In the genomic region with DNA sequence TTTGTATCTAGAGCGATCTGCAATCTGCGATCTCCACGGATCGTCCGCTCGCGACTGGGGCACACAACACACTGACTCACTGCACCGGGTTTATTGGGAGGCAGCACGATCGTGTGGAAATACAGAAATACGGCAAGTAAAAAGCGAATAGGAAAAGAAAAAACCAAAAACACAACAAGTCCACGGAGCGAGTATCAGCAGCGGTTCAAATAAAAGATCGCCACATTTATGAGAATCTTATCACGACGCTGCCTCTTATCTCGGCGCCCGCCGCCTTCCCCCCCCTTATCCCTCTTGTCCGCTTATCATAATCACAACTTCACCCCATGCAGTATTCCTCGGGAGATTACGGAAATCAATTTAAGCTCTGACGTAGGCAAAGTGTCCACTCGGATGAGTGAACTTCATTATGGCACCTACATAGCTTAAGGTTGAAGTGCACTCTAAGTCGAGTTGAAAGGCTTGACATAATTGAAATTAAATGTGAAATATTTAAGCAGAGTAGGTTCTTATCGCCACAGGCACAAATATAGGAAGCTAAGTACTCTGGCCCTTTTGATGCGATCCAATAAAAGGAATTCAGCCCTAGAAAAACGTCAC, we compare ENCODE assay signal across 5 fruit fly cellular contexts.
TF ChIP-seq lines count a peak whose summit lies in the region.

A gene (minus strand): TSS at position 51 of the 600 bp plus-strand sequence.

- no peak for TF ChIP-seq CTCF in whole organism, embryonic (GFP tag; optimal IDR thresholded peaks at IDR 0.05; lab: Kevin White, UChicago)

TF ChIP-seq in whole organism, adult, 20 proteins besides CTCF, POLR2A, EP300 and RAD21:
- TF ChIP-seq CG33017 (tag; optimal IDR thresholded peaks at IDR 0.05; lab: Kevin White, UChicago), result peak; percentile 23
- peak; percentile 78 for TF ChIP-seq kay (GFP tag; lab: Kevin White, UChicago; ENCODE audit: borderline replicate concordance)
- TF ChIP-seq Hr96 (GFP tag; optimal IDR thresholded peaks at IDR 0.05; lab: Kevin White, UChicago), result no peak
- no peak for TF ChIP-seq CG5204 (GFP tag; optimal IDR thresholded peaks at IDR 0.05; lab: Kevin White, UChicago)
- TF ChIP-seq CG11617 (GFP tag; optimal IDR thresholded peaks at IDR 0.05; lab: Kevin White, UChicago), result no peak
- TF ChIP-seq tj (GFP tag; optimal IDR thresholded peaks at IDR 0.05; lab: Kevin White, UChicago), result no peak
- no peak for TF ChIP-seq Mnt (GFP tag; optimal IDR thresholded peaks at IDR 0.05; lab: Kevin White, UChicago)
- peak; percentile 12 for TF ChIP-seq CG12768 (GFP tag; optimal IDR thresholded peaks at IDR 0.05; lab: Kevin White, UChicago)
- peak; percentile 74 for TF ChIP-seq cic (GFP tag; optimal IDR thresholded peaks at IDR 0.05; lab: Kevin White, UChicago)
TF ChIP-seq in whole organism, adult: peak in this region for 4.

TF ChIP-seq in whole organism, embryonic, 481 proteins besides CTCF, POLR2A, EP300 and RAD21 (continues in another document):
- TF ChIP-seq gce (GFP tag; IDR thresholded peaks at IDR 0.05; lab: Robert Waterston, UW) (no peak), Asciz (GFP tag; optimal IDR thresholded peaks at IDR 0.05; lab: Kevin White, UChicago) (peak; percentile 0), kay (GFP tag; optimal IDR thresholded peaks at IDR 0.05; lab: Kevin White, UChicago) (peak; percentile 60), fu2 (GFP tag; optimal IDR thresholded peaks at IDR 0.05; lab: Kevin White, UChicago) (no peak), seq (GFP tag; IDR thresholded peaks at IDR 0.05; lab: Robert Waterston, UW) (no peak), tin (GFP tag; optimal IDR thresholded peaks at IDR 0.05; lab: Kevin White, UChicago) (no peak), nau (GFP tag; optimal IDR thresholded peaks at IDR 0.05; lab: Kevin White, UChicago) (no peak), Spps (tag; optimal IDR thresholded peaks at IDR 0.05; lab: Kevin White, UChicago) (no peak), CG12071 (GFP tag; optimal IDR thresholded peaks at IDR 0.05; lab: Kevin White, UChicago) (peak; percentile 18), BtbVII (GFP tag; optimal IDR thresholded peaks at IDR 0.05; lab: Kevin White, UChicago) (peak; percentile 67), z (GFP tag; IDR thresholded peaks at IDR 0.05; lab: Robert Waterston, UW) (0 out of 3 replicates have a peak, but pooled peaks have one; percentile 12), CG2199 (GFP tag; IDR thresholded peaks at IDR 0.05; lab: Robert Waterston, UW) (0 out of 3 replicates have a peak, but pooled peaks have one; percentile 47), CG18599 (GFP tag; optimal IDR thresholded peaks at IDR 0.05; lab: Kevin White, UChicago) (peak; percentile 14), Myb (GFP tag; optimal IDR thresholded peaks at IDR 0.05; lab: Kevin White, UChicago) (no peak), exex (tag; optimal IDR thresholded peaks at IDR 0.05; lab: Kevin White, UChicago) (peak; percentile 98), CG7987 (GFP tag; optimal IDR thresholded peaks at IDR 0.05; lab: Kevin White, UChicago) (peak; percentile 87), klu (GFP tag; IDR thresholded peaks at IDR 0.05; lab: Robert Waterston, UW) (no peak), GATAe (GFP tag; conservative IDR thresholded peaks at IDR 0.05; lab: Robert Waterston, UW) (peak; percentile 100), lmd (GFP tag; IDR thresholded peaks at IDR 0.05; lab: Robert Waterston, UW) (no peak)

TF ChIP-seq in whole organism, prepupa, 60 proteins besides CTCF, POLR2A, EP300 and RAD21:
- peak; percentile 72 for TF ChIP-seq Eip78C (GFP tag; lab: Kevin White, UChicago)
- no peak for TF ChIP-seq Ets21C (GFP tag; optimal IDR thresholded peaks at IDR 0.05; lab: Kevin White, UChicago)
- TF ChIP-seq CG11762 (GFP tag; optimal IDR thresholded peaks at IDR 0.05; lab: Kevin White, UChicago; ENCODE audit: insufficient read depth), result no peak
- no peak for TF ChIP-seq Smox (GFP tag; optimal IDR thresholded peaks at IDR 0.05; lab: Kevin White, UChicago)
- TF ChIP-seq Lpt (GFP tag; optimal IDR thresholded peaks at IDR 0.05; lab: Kevin White, UChicago), result peak; percentile 2
- TF ChIP-seq CG15336 (GFP tag; IDR thresholded peaks at IDR 0.05; lab: Robert Waterston, UW), result peak; percentile 28; the same call in 1 of the 2 replicates
- TF ChIP-seq fkh (GFP tag; optimal IDR thresholded peaks at IDR 0.05; lab: Kevin White, UChicago), result peak; percentile 14
- peak; percentile 1 for TF ChIP-seq CG6854 (GFP tag; optimal IDR thresholded peaks at IDR 0.05; lab: Kevin White, UChicago)
- peak; percentile 84 for TF ChIP-seq vri (GFP tag; optimal IDR thresholded peaks at IDR 0.05; lab: Kevin White, UChicago)
- peak; percentile 100 for TF ChIP-seq svp (GFP tag; lab: Kevin White, UChicago)
- no peak for TF ChIP-seq fd59A (GFP tag; optimal IDR thresholded peaks at IDR 0.05; lab: Kevin White, UChicago)

TF ChIP-seq in whole organism, pupa, 21 proteins besides CTCF, POLR2A, EP300 and RAD21:
- TF ChIP-seq EcR (GFP tag; optimal IDR thresholded peaks at IDR 0.05; lab: Kevin White, UChicago) (peak; percentile 71), CG13204 (GFP tag; optimal IDR thresholded peaks at IDR 0.05; lab: Kevin White, UChicago) (no peak), rn (GFP tag; IDR thresholded peaks at IDR 0.05; lab: Robert Waterston, UW) (no peak), CG4496 (GFP tag; IDR thresholded peaks at IDR 0.05; lab: Robert Waterston, UW) (no peak), Ets98B (GFP tag; IDR thresholded peaks at IDR 0.05; lab: Robert Waterston, UW) (no peak)

TF ChIP-seq in whole organism, wandering third instar larva, 38 proteins besides CTCF, POLR2A, EP300 and RAD21:
- TF ChIP-seq GATAd (GFP tag; optimal IDR thresholded peaks at IDR 0.05; lab: Kevin White, UChicago), result no peak
- no peak for TF ChIP-seq CG9705 (GFP tag; optimal IDR thresholded peaks at IDR 0.05; lab: Kevin White, UChicago)
- TF ChIP-seq Hr83 (GFP tag; optimal IDR thresholded peaks at IDR 0.05; lab: Kevin White, UChicago; ENCODE audit: poor library complexity, severe bottlenecking), result peak; percentile 8
- peak; percentile 10 for TF ChIP-seq psq (GFP tag; optimal IDR thresholded peaks at IDR 0.05; lab: Kevin White, UChicago)
- TF ChIP-seq ey (GFP tag; optimal IDR thresholded peaks at IDR 0.05; lab: Kevin White, UChicago), result no peak
- TF ChIP-seq HLH106 (tag; optimal IDR thresholded peaks at IDR 0.05; lab: Kevin White, UChicago), result no peak
- TF ChIP-seq Sp1 (GFP tag; optimal IDR thresholded peaks at IDR 0.05; lab: Kevin White, UChicago), result peak; percentile 45
- peak in 1 of 2 experiments; percentile 45 for TF ChIP-seq dl (GFP tag; optimal IDR thresholded peaks at IDR 0.05; lab: Kevin White, UChicago; ENCODE audit: insufficient read depth in 1 of 2, partially characterized antibody in 2 of 2)
- TF ChIP-seq brk (GFP tag; optimal IDR thresholded peaks at IDR 0.05; lab: Kevin White, UChicago), result peak; percentile 79
- TF ChIP-seq Rel (GFP tag; optimal IDR thresholded peaks at IDR 0.05; lab: Kevin White, UChicago), result no peak
- peak; percentile 84 for TF ChIP-seq Rel (tag; optimal IDR thresholded peaks at IDR 0.05; lab: Kevin White, UChicago)
- no peak for TF ChIP-seq tai (GFP tag; optimal IDR thresholded peaks at IDR 0.05; lab: Kevin White, UChicago)
- TF ChIP-seq h (GFP tag; optimal IDR thresholded peaks at IDR 0.05; lab: Kevin White, UChicago), result peak; percentile 82
- peak in 1 of 2 experiments; percentile 15 for TF ChIP-seq foxo (GFP tag; optimal IDR thresholded peaks at IDR 0.05; lab: Kevin White, UChicago)
- peak; percentile 19 for TF ChIP-seq Jra (GFP tag; optimal IDR thresholded peaks at IDR 0.05; lab: Kevin White, UChicago)
- no peak for TF ChIP-seq Dif (GFP tag; optimal IDR thresholded peaks at IDR 0.05; lab: Kevin White, UChicago; ENCODE audit: partially characterized antibody)
- TF ChIP-seq br (GFP tag; optimal IDR thresholded peaks at IDR 0.05; lab: Kevin White, UChicago), result peak; percentile 11
- TF ChIP-seq CrebA (GFP tag; optimal IDR thresholded peaks at IDR 0.05; lab: Kevin White, UChicago; ENCODE audit: borderline replicate concordance), result no peak
